Worm (Caenorhabditis elegans) whole organism, late embryonic: ENCODE results near the gene tag-243.
A peak's percentile ranks its signal among the peaks of the same experiment; 100 is the strongest.

Experiments used
- C38D4.7 ChIP-seq: fragments of 200-800 bp; sonication (Bioruptor generic); optimal IDR thresholded peaks from 2 replicates; lab custom pipeline; 2018; ENCODE audit warnings: mild to moderate bottlenecking, missing genetic modification characterization, moderate library complexity, missing compliant biosample characterization
- F13H6.1 ChIP-seq: sonication (generic microtip); optimal IDR thresholded peaks from 2 replicates; lab custom pipeline; 2016; ENCODE audit warnings: missing genetic modification characterization, missing compliant biosample characterization
- K02D7.2 ChIP-seq: sonication (generic microtip); optimal IDR thresholded peaks from 2 replicates; lab custom pipeline; 2017; ENCODE audit warnings: mild to moderate bottlenecking, missing genetic modification characterization, missing compliant biosample characterization
- Y22D7AL.16 ChIP-seq: sonication (generic microtip); optimal IDR thresholded peaks from 2 replicates; lab custom pipeline; 2016; ENCODE audit warnings: missing genetic modification characterization, missing compliant biosample characterization
- ceh-18 ChIP-seq: sonication (generic microtip); optimal IDR thresholded peaks from 2 replicates; lab custom pipeline; 2016; ENCODE audit warnings: missing genetic modification characterization, missing compliant biosample characterization
- ceh-31 ChIP-seq: sonication (generic microtip); optimal IDR thresholded peaks from 2 replicates; lab custom pipeline; 2016; ENCODE audit warnings: missing genetic modification characterization, missing compliant biosample characterization
- ceh-48 ChIP-seq: sonication (generic microtip); optimal IDR thresholded peaks from 2 replicates; lab custom pipeline; 2016; ENCODE audit warnings: missing genetic modification characterization, inconsistent platforms, missing compliant biosample characterization
- ceh-6 ChIP-seq: fragments of 200-800 bp; sonication (Bioruptor generic); optimal IDR thresholded peaks from 2 replicates; lab custom pipeline; 2018; ENCODE audit warnings: mild to moderate bottlenecking, missing genetic modification characterization, missing compliant biosample characterization
- dve-1 ChIP-seq: sonication (generic microtip); optimal IDR thresholded peaks from 2 replicates; lab custom pipeline; 2017; ENCODE audit warnings: antibody characterized with exemption, mild to moderate bottlenecking, missing genetic modification characterization, missing compliant biosample characterization
- elt-2 ChIP-seq: sonication (generic microtip); optimal IDR thresholded peaks from 2 replicates; lab custom pipeline; 2016; ENCODE audit warnings: missing genetic modification reagents, missing genetic modification characterization, missing compliant biosample characterization
- elt-4 ChIP-seq: sonication (generic microtip); optimal IDR thresholded peaks from 2 replicates; lab custom pipeline; 2016; ENCODE audit warnings: missing genetic modification characterization, missing compliant biosample characterization
- fkh-6 ChIP-seq: sonication (generic microtip); optimal IDR thresholded peaks from 2 replicates; lab custom pipeline; 2016; ENCODE audit warnings: missing genetic modification characterization, missing compliant biosample characterization
- hlh-13 ChIP-seq: fragments of 200-800 bp; sonication (Bioruptor generic); optimal IDR thresholded peaks from 2 replicates; lab custom pipeline; 2018; ENCODE audit warnings: mild to moderate bottlenecking, missing genetic modification characterization, missing compliant biosample characterization
- hlh-6 ChIP-seq: sonication (generic microtip); optimal IDR thresholded peaks from 2 replicates; lab custom pipeline; 2016; ENCODE audit warnings: missing genotype, missing genetic modification characterization, missing compliant biosample characterization
- lim-6 ChIP-seq: sonication (generic microtip); optimal IDR thresholded peaks from 2 replicates; lab custom pipeline; 2016; ENCODE audit warnings: missing genetic modification characterization, missing compliant biosample characterization
- lin-11 ChIP-seq: fragments of 200-800 bp; sonication (Bioruptor generic); optimal IDR thresholded peaks from 2 replicates; lab custom pipeline; 2018; ENCODE audit warnings: mild to moderate bottlenecking, missing genetic modification characterization, missing compliant biosample characterization
- nfya-1 ChIP-seq: sonication (generic microtip); optimal IDR thresholded peaks from 2 replicates; lab custom pipeline; 2017; ENCODE audit warnings: missing genetic modification characterization, mild to moderate bottlenecking, missing compliant biosample characterization, antibody characterized with exemption, moderate library complexity
- nhr-232 ChIP-seq: sonication (generic microtip); optimal IDR thresholded peaks from 2 replicates; lab custom pipeline; 2016; ENCODE audit warnings: missing genetic modification characterization, missing compliant biosample characterization
- npax-4 ChIP-seq: sonication (generic microtip); optimal IDR thresholded peaks from 2 replicates; lab custom pipeline; 2016; ENCODE audit warnings: missing genetic modification characterization, missing compliant biosample characterization
- pag-3 ChIP-seq: sonication (generic microtip); optimal IDR thresholded peaks from 2 replicates; lab custom pipeline; 2016; ENCODE audit warnings: missing compliant biosample characterization, missing genetic modification characterization, borderline replicate concordance
- pat-9 ChIP-seq: fragments of 200-800 bp; sonication (Bioruptor generic); optimal IDR thresholded peaks from 2 replicates; lab custom pipeline; 2018; ENCODE audit warnings: mild to moderate bottlenecking, missing genetic modification characterization, moderate library complexity, missing compliant biosample characterization
- pax-1 ChIP-seq: fragments of 150-350 bp; optimal IDR thresholded peaks from 2 replicates; lab custom pipeline; 2014; ENCODE audit warnings: missing biosample characterization, missing genetic modification characterization
- pqm-1 ChIP-seq: sonication (generic microtip); optimal IDR thresholded peaks from 2 replicates; lab custom pipeline; 2016; ENCODE audit warnings: missing genetic modification characterization, missing compliant biosample characterization
- pros-1 ChIP-seq: fragments of 150-350 bp; optimal IDR thresholded peaks from 2 replicates; lab custom pipeline; 2014; ENCODE audit warnings: missing biosample characterization, missing genetic modification reagents, missing genetic modification characterization
- sox-2 ChIP-seq: fragments of 200-800 bp; sonication (Bioruptor generic); IDR thresholded peaks from 2 replicates; pipeline ENCODE4 v1.3.6; 2022; ENCODE audit warnings: missing genetic modification reagents, missing genetic modification characterization, missing compliant biosample characterization
- sox-4 ChIP-seq: sonication (generic microtip); optimal IDR thresholded peaks from 2 replicates; lab custom pipeline; 2017; ENCODE audit warnings: mild to moderate bottlenecking, missing genetic modification characterization, inconsistent platforms, missing compliant biosample characterization
- tbx-2 ChIP-seq: sonication (generic microtip); optimal IDR thresholded peaks from 2 replicates; lab custom pipeline; 2016; ENCODE audit warnings: missing genetic modification characterization, missing compliant biosample characterization
- ttx-3 ChIP-seq: sonication (generic microtip); optimal IDR thresholded peaks from 2 replicates; lab custom pipeline; 2016; ENCODE audit warnings: missing genetic modification reagents, missing genetic modification characterization, missing compliant biosample characterization
- unc-42 ChIP-seq: sonication (generic microtip); optimal IDR thresholded peaks from 2 replicates; lab custom pipeline; 2016; ENCODE audit warnings: missing genotype, missing genetic modification characterization, missing compliant biosample characterization
- zip-5 ChIP-seq: sonication (generic microtip); optimal IDR thresholded peaks from 2 replicates; lab custom pipeline; 2016; ENCODE audit warnings: missing genetic modification characterization, missing compliant biosample characterization

Gene tag-243

ce11 chrIII:4659426-4659825 is 28.8 kb downstream of the tag-243 start:
- TF ChIP-seq hlh-6 (tag; lab: Kevin White, UChicago) = no peak

ce11 chrIII:4658384-4658844 is 29.8 kb downstream of the tag-243 start, which contains the start of gene cdka-1:
Gene cdka-1 (plus strand): TSS chrIII:4658794.
- TF ChIP-seq nhr-232 (no peak), C38D4.7 (no peak), pag-3 (tag; lab: Kevin White, UChicago) (no peak), zip-5 (tag; lab: Kevin White, UChicago) (no peak), elt-2 (tag; lab: Kevin White, UChicago) (no peak)
- TF ChIP-seq, all 69 proteins: peak for 0

ce11 chrIII:4657386-4657785 is 30.9 kb downstream of the tag-243 start:
- TF ChIP-seq ttx-3 = no peak
- no peak for TF ChIP-seq pax-1
- no peak for TF ChIP-seq ceh-6 (GFP tag; lab: Kevin White, UChicago)
- TF ChIP-seq hlh-6 (tag; lab: Kevin White, UChicago) = no peak
- no peak for TF ChIP-seq Y22D7AL.16 (tag; lab: Kevin White, UChicago)
- TF ChIP-seq nhr-232 = no peak
- peak; percentile 56 for TF ChIP-seq unc-42 (tag; lab: Kevin White, UChicago)

- TF ChIP-seq fkh-6 (no peak), lim-6 (tag; lab: Kevin White, UChicago) (peak; percentile 9), ceh-48 (tag; lab: Kevin White, UChicago) (peak; percentile 79), unc-42 (tag; lab: Kevin White, UChicago) (peak; percentile 66), pag-3 (tag; lab: Kevin White, UChicago) (no peak), ceh-31 (tag; lab: Kevin White, UChicago) (peak; percentile 79), nfya-1 (peak; percentile 20), nhr-232 (no peak), hlh-13 (GFP tag; lab: Kevin White, UChicago) (no peak)
- TF ChIP-seq, all 69 proteins: peak for 5
Observed at ce11 chrIII:4656415-4656814, 31.8 kb downstream of the tag-243 start.

- TF ChIP-seq zip-5 (tag; lab: Kevin White, UChicago) (no peak), F13H6.1 (tag; lab: Kevin White, UChicago) (no peak)
- TF ChIP-seq, all 69 proteins: peak for 0
Observed at ce11 chrIII:4655402-4655801, 32.9 kb downstream of the tag-243 start, which contains the start of gene T23F11.2. Gene T23F11.2 (minus strand): TSS chrIII:4655502.

ce11 chrIII:4653912-4654311 is 34.3 kb downstream of the tag-243 start:
- TF ChIP-seq pqm-1 (tag; lab: Kevin White, UChicago) = no peak
- TF ChIP-seq fkh-6 = no peak
- no peak for TF ChIP-seq lin-11 (tag; lab: Kevin White, UChicago)
- TF ChIP-seq ceh-31 (tag; lab: Kevin White, UChicago) = no peak
- TF ChIP-seq tbx-2 (tag; lab: Kevin White, UChicago) = no peak
- no peak for TF ChIP-seq sox-2
- TF ChIP-seq K02D7.2 = no peak
- TF ChIP-seq ceh-18 (tag; lab: Kevin White, UChicago) = no peak
- no peak for TF ChIP-seq ceh-48 (tag; lab: Kevin White, UChicago)
- no peak for TF ChIP-seq C38D4.7
- no peak for TF ChIP-seq elt-4
- TF ChIP-seq pros-1 (tag; lab: Kevin White, UChicago) = no peak
- no peak for TF ChIP-seq Y22D7AL.16 (tag; lab: Kevin White, UChicago)

- TF ChIP-seq dve-1 (no peak), ceh-31 (tag; lab: Kevin White, UChicago) (no peak), hlh-13 (GFP tag; lab: Kevin White, UChicago) (no peak), npax-4 (tag; lab: Kevin White, UChicago) (no peak), sox-4 (no peak), pat-9 (no peak)
Observed at ce11 chrIII:4653374-4653773, 34.9 kb downstream of the tag-243 start.
